Fruit fly (Drosophila melanogaster): ENCODE results near the gene CG10376.

- TF ChIP-seq bab1 (GFP tag; optimal IDR thresholded peaks at IDR 0.05) (peak; percentile 38), toe (GFP tag; optimal IDR thresholded peaks at IDR 0.05) (no peak), Hr96 (GFP tag; optimal IDR thresholded peaks at IDR 0.05) (no peak), ovo (GFP tag; optimal IDR thresholded peaks at IDR 0.05) (no peak), pad (GFP tag; optimal IDR thresholded peaks at IDR 0.05) (no peak), CG33017 (tag; optimal IDR thresholded peaks at IDR 0.05) (no peak), CG5204 (GFP tag; optimal IDR thresholded peaks at IDR 0.05) (no peak), kay (GFP tag; ENCODE audit: borderline replicate concordance) (no peak), tj (GFP tag; optimal IDR thresholded peaks at IDR 0.05) (no peak), CG7101 (tag; optimal IDR thresholded peaks at IDR 0.05) (no peak), cnc (optimal IDR thresholded peaks at IDR 0.05) (no peak), Mnt (GFP tag; optimal IDR thresholded peaks at IDR 0.05) (peak; percentile 99), CG7045 (GFP tag; optimal IDR thresholded peaks at IDR 0.05) (no peak)
These were observed 4.3 kb downstream of the CG10376 start, which contains the start of gene CG10341 for dm6 chr2L:18698559-18699130.

Measured in whole organism, adult.